Fruit fly (Drosophila melanogaster) whole organism, embryonic: ENCODE data around the gene CG4297.

Experiments
- CG10209 ChIP-seq: fragments of 200-800 bp; sonication (Bioruptor generic); optimal IDR thresholded peaks from 3 replicates; lab custom pipeline; 2017; ENCODE audit warnings: missing biosample characterization, mild to moderate bottlenecking, missing genetic modification characterization, missing genetic modification reagents
- CG10274 ChIP-seq: fragments of 200-800 bp; sonication (Bioruptor generic); optimal IDR thresholded peaks from 3 replicates; lab custom pipeline; 2017; ENCODE audit warnings: missing biosample characterization, mild to moderate bottlenecking, missing genetic modification characterization
- CG11398 ChIP-seq: fragments of 200-800 bp; sonication (Bioruptor generic); optimal IDR thresholded peaks from 2 replicates; lab custom pipeline; 2016; ENCODE audit warnings: missing biosample characterization, missing genetic modification characterization
- CG12104 ChIP-seq: fragments of 200-800 bp; sonication (Bioruptor generic); optimal IDR thresholded peaks from 3 replicates; lab custom pipeline; 2016; ENCODE audit warnings: missing biosample characterization, missing genetic modification characterization
- CG12299 ChIP-seq: fragments of 200-800 bp; sonication (Bioruptor generic); optimal IDR thresholded peaks from 2 replicates; lab custom pipeline; 2018; ENCODE audit warnings: missing biosample characterization, mild to moderate bottlenecking, missing genetic modification characterization
- CG13624 ChIP-seq: fragments of 200-800 bp; sonication (Bioruptor generic); optimal IDR thresholded peaks from 2 replicates; lab custom pipeline; 2016; ENCODE audit warnings: missing biosample characterization, missing genetic modification characterization
- CG14965 ChIP-seq: fragments of 200-800 bp; sonication (Bioruptor generic); optimal IDR thresholded peaks from 2 replicates; lab custom pipeline; 2016; ENCODE audit warnings: missing biosample characterization, missing genetic modification characterization, borderline replicate concordance
- CG15269 ChIP-seq: fragments of 200-800 bp; sonication (Bioruptor generic); optimal IDR thresholded peaks from 2 replicates; lab custom pipeline; 2018; ENCODE audit warnings: missing biosample characterization, mild to moderate bottlenecking, missing genetic modification characterization, moderate library complexity
- CG16815 ChIP-seq: fragments of 200-800 bp; sonication (Bioruptor generic); optimal IDR thresholded peaks from 3 replicates; lab custom pipeline; 2017; ENCODE audit warnings: missing biosample characterization, mild to moderate bottlenecking, missing genetic modification characterization
- CG1792 ChIP-seq: fragments of 200-800 bp; sonication (Bioruptor generic); optimal IDR thresholded peaks from 2 replicates; lab custom pipeline; 2016; ENCODE audit warnings: missing biosample characterization, missing genetic modification characterization
- CG18476 ChIP-seq: fragments of 200-800 bp; sonication (Bioruptor generic); optimal IDR thresholded peaks from 2 replicates; lab custom pipeline; 2016; ENCODE audit warnings: missing biosample characterization, mild to moderate bottlenecking, missing genetic modification characterization
- CG18599 ChIP-seq: fragments of 200-800 bp; sonication (Bioruptor generic); optimal IDR thresholded peaks from 3 replicates; lab custom pipeline; 2017; ENCODE audit warnings: missing biosample characterization, missing genetic modification characterization, mild to moderate bottlenecking, moderate library complexity, missing genetic modification reagents
- CG2202 ChIP-seq: fragments of 200-800 bp; sonication (Bioruptor generic); optimal IDR thresholded peaks from 2 replicates; lab custom pipeline; 2018; ENCODE audit warnings: missing biosample characterization, mild to moderate bottlenecking, missing genetic modification characterization
- CG30403 ChIP-seq: fragments of 200-800 bp; sonication (Bioruptor generic); optimal IDR thresholded peaks from 3 replicates; lab custom pipeline; 2016; ENCODE audit warnings: missing biosample characterization, missing genetic modification characterization
- CG31388 ChIP-seq: fragments of 200-800 bp; sonication (Bioruptor generic); optimal IDR thresholded peaks from 2 replicates; lab custom pipeline; 2016; ENCODE audit warnings: missing biosample characterization, missing genetic modification characterization
- CG4707 ChIP-seq: fragments of 200-800 bp; sonication (Bioruptor generic); optimal IDR thresholded peaks from 2 replicates; lab custom pipeline; 2018; ENCODE audit warnings: missing biosample characterization, mild to moderate bottlenecking, missing genetic modification characterization, moderate library complexity
- CG4854 ChIP-seq: fragments of 200-800 bp; sonication (Bioruptor generic); optimal IDR thresholded peaks from 2 replicates; lab custom pipeline; 2016; ENCODE audit warnings: missing biosample characterization, missing genetic modification characterization, inconsistent platforms
- CG6175 ChIP-seq: fragments of 200-800 bp; sonication (Bioruptor generic); IDR thresholded peaks from 3 replicates; pipeline ENCODE4 v1.3.6; 2022; ENCODE audit warnings: missing biosample characterization, missing genetic modification characterization
- CG6272 ChIP-seq: fragments of 200-800 bp; sonication (Bioruptor generic); IDR thresholded peaks from 2 replicates; pipeline ENCODE4 v1.3.6; 2022; ENCODE audit warnings: missing biosample characterization, missing genetic modification characterization
- CG6765 ChIP-seq: fragments of 200-800 bp; sonication (Bioruptor generic); optimal IDR thresholded peaks from 3 replicates; lab custom pipeline; 2017; ENCODE audit warnings: missing biosample characterization, mild to moderate bottlenecking, missing genetic modification characterization
- CG7357 ChIP-seq: fragments of 200-800 bp; sonication (Bioruptor generic); IDR thresholded peaks from 3 replicates; pipeline ENCODE4 v1.3.6; 2022; ENCODE audit warnings: missing biosample characterization, missing genetic modification characterization
- CG8089 ChIP-seq: fragments of 200-800 bp; sonication (Bioruptor generic); optimal IDR thresholded peaks from 3 replicates; lab custom pipeline; 2016; ENCODE audit warnings: missing biosample characterization, missing genetic modification characterization
- CG8924 ChIP-seq: fragments of 200-800 bp; optimal IDR thresholded peaks from 3 replicates; lab custom pipeline; 2019; ENCODE audit warnings: missing biosample characterization, mild to moderate bottlenecking, missing genetic modification characterization, moderate library complexity
- CG9437 ChIP-seq: fragments of 200-800 bp; sonication (Bioruptor generic); optimal IDR thresholded peaks from 2 replicates; lab custom pipeline; 2018; ENCODE audit warnings: missing biosample characterization, mild to moderate bottlenecking, missing genetic modification characterization
- Dad ChIP-seq: fragments of 200-800 bp; sonication (Bioruptor generic); optimal IDR thresholded peaks from 3 replicates; lab custom pipeline; 2016; ENCODE audit warnings: missing biosample characterization, missing genetic modification characterization
- Dip3 ChIP-seq: fragments of 200-800 bp; sonication (Bioruptor generic); optimal IDR thresholded peaks from 3 replicates; lab custom pipeline; 2016; ENCODE audit warnings: missing biosample characterization, missing genetic modification characterization
- HLH4C ChIP-seq: fragments of 200-800 bp; sonication (Bioruptor generic); IDR thresholded peaks from 3 replicates; pipeline ENCODE4 v1.3.6; 2022; ENCODE audit warnings: missing biosample characterization, missing genetic modification characterization; ENCODE audit not compliant: partially characterized antibody
- HmgD ChIP-seq: fragments of 200-800 bp; sonication (Bioruptor generic); optimal IDR thresholded peaks from 3 replicates; lab custom pipeline; 2016; ENCODE audit warnings: missing biosample characterization, missing genetic modification characterization
- Hr39 ChIP-seq: fragments of >200 bp; optimal IDR thresholded peaks from 2 replicates; lab custom pipeline; 2017
- MBD-R2 ChIP-seq: fragments of 200-800 bp; sonication (Bioruptor generic); IDR thresholded peaks from 2 replicates; pipeline ENCODE4 v1.3.6; 2022; ENCODE audit warnings: missing biosample characterization, missing genetic modification characterization
- Mad ChIP-seq: fragments of 200-800 bp; sonication (Bioruptor generic); optimal IDR thresholded peaks from 2 replicates; lab custom pipeline; 2016; ENCODE audit warnings: missing biosample characterization, missing genetic modification characterization
- Mrtf ChIP-seq: fragments of 200-800 bp; sonication (Bioruptor generic); IDR thresholded peaks from 3 replicates; pipeline ENCODE4 v1.3.6; 2022; ENCODE audit warnings: missing biosample characterization, missing genetic modification characterization
- Opbp ChIP-seq: fragments of 200-800 bp; sonication (Bioruptor generic); IDR thresholded peaks from 3 replicates; pipeline ENCODE4 v1.3.6; 2022; ENCODE audit warnings: missing biosample characterization, missing genetic modification characterization; ENCODE audit not compliant: partially characterized antibody
- Poxn ChIP-seq: fragments of 200-800 bp; sonication (Bioruptor generic); IDR thresholded peaks from 2 replicates; pipeline ENCODE4 v1.3.6; 2022; ENCODE audit warnings: missing biosample characterization, missing genetic modification characterization
- Sin3A ChIP-seq: fragments of >200 bp; optimal IDR thresholded peaks from 2 replicates; lab custom pipeline; 2018
- YL-1 ChIP-seq: fragments of 200-800 bp; sonication (Bioruptor generic); optimal IDR thresholded peaks from 3 replicates; lab custom pipeline; 2017; ENCODE audit warnings: missing biosample characterization, mild to moderate bottlenecking, missing genetic modification characterization
- ap ChIP-seq: fragments of 200-800 bp; sonication (Bioruptor generic); IDR thresholded peaks from 2 replicates; pipeline ENCODE4 v1.3.6; 2022; ENCODE audit warnings: missing biosample characterization, missing genetic modification characterization
- bsh ChIP-seq, 2 experiments: fragments of 200-800 bp; sonication (Bioruptor generic); optimal IDR thresholded peaks; 2 replicates each; lab custom pipeline; 2017 to 2018; ENCODE audit warnings: mild to moderate bottlenecking in 2 of 2, missing biosample characterization in 2 of 2, missing genetic modification characterization in 2 of 2, moderate library complexity in 1 of 2
- dmrt99B ChIP-seq: fragments of 200-800 bp; sonication (Bioruptor generic); optimal IDR thresholded peaks from 2 replicates; lab custom pipeline; 2018; ENCODE audit warnings: missing biosample characterization, mild to moderate bottlenecking, missing genetic modification characterization, moderate library complexity
- en ChIP-seq: fragments of 200-800 bp; sonication (Bioruptor generic); optimal IDR thresholded peaks from 2 replicates; lab custom pipeline; 2016; ENCODE audit warnings: missing biosample characterization, missing genetic modification characterization
- fd96Cb ChIP-seq: fragments of 200-800 bp; sonication (Bioruptor generic); optimal IDR thresholded peaks from 2 replicates; lab custom pipeline; 2018; ENCODE audit warnings: missing biosample characterization, mild to moderate bottlenecking, missing genetic modification characterization, moderate library complexity
- kah ChIP-seq: fragments of 200-800 bp; sonication (Bioruptor generic); optimal IDR thresholded peaks from 2 replicates; lab custom pipeline; 2018; ENCODE audit warnings: missing biosample characterization, mild to moderate bottlenecking, missing genetic modification characterization
- lmd ChIP-seq: fragments of 200-800 bp; sonication (Bioruptor generic); IDR thresholded peaks from 2 replicates; pipeline ENCODE4 v1.3.6; 2022; ENCODE audit warnings: missing biosample characterization, missing genetic modification characterization
- mld ChIP-seq: fragments of 200-800 bp; sonication (Bioruptor generic); IDR thresholded peaks from 3 replicates; pipeline ENCODE4 v1.3.6; 2022; ENCODE audit warnings: missing biosample characterization, missing genetic modification characterization; ENCODE audit not compliant: partially characterized antibody
- onecut ChIP-seq: fragments of 200-800 bp; sonication (Bioruptor generic); IDR thresholded peaks from 2 replicates; pipeline ENCODE4 v1.3.6; 2022; ENCODE audit warnings: missing biosample characterization, missing genetic modification characterization
- pan ChIP-seq, 4 experiments: fragments of >200 bp in 3 of 4; fragments of 200-800 bp in 1 of 4; sonication (Bioruptor generic) in 1 of 4; optimal IDR thresholded peaks in 3 of 4; IDR thresholded peaks in 1 of 4; 2 replicates each; pipeline versions ENCODE4 v1.3.6 to Lab custom; 2017 to 2022; ENCODE audit warnings: missing biosample characterization in 2 of 4, missing genetic modification characterization in 2 of 4, mixed read lengths in 1 of 4
- psq ChIP-seq: fragments of 200-800 bp; sonication (Bioruptor generic); optimal IDR thresholded peaks from 2 replicates; lab custom pipeline; 2017; ENCODE audit warnings: missing biosample characterization, missing genetic modification characterization
- ranshi ChIP-seq: fragments of 200-800 bp; sonication (Bioruptor generic); IDR thresholded peaks from 2 replicates; pipeline ENCODE4 v1.3.6; 2022; ENCODE audit warnings: missing biosample characterization, missing genetic modification characterization
- salm ChIP-seq: fragments of 200-800 bp; sonication (Bioruptor generic); optimal IDR thresholded peaks from 2 replicates; lab custom pipeline; 2018; ENCODE audit warnings: missing biosample characterization, mild to moderate bottlenecking, missing genetic modification characterization
- sd ChIP-seq: fragments of 200-800 bp; sonication (Bioruptor generic); optimal IDR thresholded peaks from 3 replicates; lab custom pipeline; 2018; ENCODE audit warnings: missing biosample characterization, mild to moderate bottlenecking, missing genetic modification characterization, moderate library complexity
- slbo ChIP-seq: fragments of 200-800 bp; sonication (Bioruptor generic); IDR thresholded peaks from 2 replicates; pipeline ENCODE4 v1.3.6; 2022; ENCODE audit warnings: missing biosample characterization, missing genetic modification characterization
- sqz ChIP-seq: fragments of 200-800 bp; sonication (Bioruptor generic); optimal IDR thresholded peaks from 3 replicates; lab custom pipeline; 2018; ENCODE audit warnings: missing biosample characterization, mild to moderate bottlenecking, missing genetic modification characterization

Gene CG4297

dm6 chr2L:425491-425890, 46.5 kb downstream of the CG4297 start (continued):
- TF ChIP-seq CG12299: no peak
- TF ChIP-seq fd96Cb (tag; lab: Kevin White, UChicago): no peak
- TF ChIP-seq CG6765 (GFP tag; lab: Kevin White, UChicago): peak; percentile 30
- TF ChIP-seq CG15269: no peak
- TF ChIP-seq dmrt99B: no peak
- TF ChIP-seq ranshi: no peak
- no peak for TF ChIP-seq HLH4C
- TF ChIP-seq psq (GFP tag; lab: Kevin White, UChicago): no peak
- TF ChIP-seq Dad: no peak
- no peak for TF ChIP-seq slbo (GFP tag; lab: Robert Waterston, UW)
- no peak for TF ChIP-seq CG7357 (GFP tag; lab: Robert Waterston, UW)
- TF ChIP-seq CG9437: no peak
- TF ChIP-seq onecut (GFP tag; lab: Robert Waterston, UW): no peak
- peak; percentile 1 for TF ChIP-seq CG10209 (GFP tag; lab: Kevin White, UChicago)
- TF ChIP-seq kah (GFP tag; lab: Kevin White, UChicago): no peak
- TF ChIP-seq CG4854 (GFP tag; lab: Kevin White, UChicago): no peak
- TF ChIP-seq sqz: no peak
- TF ChIP-seq CG30403 (GFP tag; lab: Kevin White, UChicago): no peak
- TF ChIP-seq CG11398 (GFP tag; lab: Kevin White, UChicago): no peak
- no peak for TF ChIP-seq CG6272 (GFP tag; lab: Robert Waterston, UW)
- TF ChIP-seq Poxn: no peak
- TF ChIP-seq lmd: no peak
- TF ChIP-seq CG8089: no peak
- TF ChIP-seq CG1792 (GFP tag; lab: Kevin White, UChicago): no peak
- peak in 1 of 2 experiments; percentile 29 for TF ChIP-seq bsh (GFP tag; optimal IDR thresholded peaks at IDR 0.05; lab: Kevin White, UChicago)
- TF ChIP-seq YL-1 (GFP tag; lab: Kevin White, UChicago): no peak
- peak; percentile 30 for TF ChIP-seq CG18599 (GFP tag; lab: Kevin White, UChicago)
- no peak for TF ChIP-seq Opbp
- no peak for TF ChIP-seq CG6175 (GFP tag; lab: Robert Waterston, UW)
- TF ChIP-seq MBD-R2: no peak
- TF ChIP-seq en (GFP tag; lab: Kevin White, UChicago): no peak
- TF ChIP-seq Dip3: no peak
- no peak for TF ChIP-seq CG12104 (GFP tag; lab: Kevin White, UChicago)
- no peak for TF ChIP-seq CG8924 (tag; lab: Kevin White, UChicago)
- no peak for TF ChIP-seq CG18476 (GFP tag; lab: Kevin White, UChicago)
- peak; percentile 90 for TF ChIP-seq sd (tag; lab: Kevin White, UChicago)
- TF ChIP-seq mld: no peak
- TF ChIP-seq CG31388 (GFP tag; lab: Kevin White, UChicago): no peak
- no peak for TF ChIP-seq CG13624
- no peak for TF ChIP-seq HmgD (GFP tag; lab: Kevin White, UChicago)
- no peak for TF ChIP-seq Mrtf (GFP tag; lab: Robert Waterston, UW)
- no peak for TF ChIP-seq CG14965 (GFP tag; lab: Kevin White, UChicago)
- peak; percentile 3 for TF ChIP-seq CG2202 (tag; lab: Kevin White, UChicago)
- TF ChIP-seq pan (optimal IDR thresholded peaks at IDR 0.05; lab: Kevin White, UChicago): no peak
- TF ChIP-seq pan (GFP tag; optimal IDR thresholded peaks at IDR 0.05 in 1 of 2, IDR thresholded peaks at IDR 0.05 in 1 of 2): no peak
- no peak for TF ChIP-seq Hr39 (lab: Kevin White, UChicago)
- TF ChIP-seq Sin3A (lab: Kevin White, UChicago): no peak
- TF ChIP-seq CG4707 (GFP tag; lab: Kevin White, UChicago): no peak
- no peak for TF ChIP-seq Mad (GFP tag; lab: Kevin White, UChicago)
- TF ChIP-seq CG16815: no peak
- TF ChIP-seq CG10274 (GFP tag; lab: Kevin White, UChicago): peak; percentile 9
- no peak for TF ChIP-seq ap (GFP tag; lab: Robert Waterston, UW)
- TF ChIP-seq salm (tag; lab: Kevin White, UChicago): peak; percentile 21
